Worm (Caenorhabditis elegans): ENCODE measurements around the gene fbxa-82.

DNA sequence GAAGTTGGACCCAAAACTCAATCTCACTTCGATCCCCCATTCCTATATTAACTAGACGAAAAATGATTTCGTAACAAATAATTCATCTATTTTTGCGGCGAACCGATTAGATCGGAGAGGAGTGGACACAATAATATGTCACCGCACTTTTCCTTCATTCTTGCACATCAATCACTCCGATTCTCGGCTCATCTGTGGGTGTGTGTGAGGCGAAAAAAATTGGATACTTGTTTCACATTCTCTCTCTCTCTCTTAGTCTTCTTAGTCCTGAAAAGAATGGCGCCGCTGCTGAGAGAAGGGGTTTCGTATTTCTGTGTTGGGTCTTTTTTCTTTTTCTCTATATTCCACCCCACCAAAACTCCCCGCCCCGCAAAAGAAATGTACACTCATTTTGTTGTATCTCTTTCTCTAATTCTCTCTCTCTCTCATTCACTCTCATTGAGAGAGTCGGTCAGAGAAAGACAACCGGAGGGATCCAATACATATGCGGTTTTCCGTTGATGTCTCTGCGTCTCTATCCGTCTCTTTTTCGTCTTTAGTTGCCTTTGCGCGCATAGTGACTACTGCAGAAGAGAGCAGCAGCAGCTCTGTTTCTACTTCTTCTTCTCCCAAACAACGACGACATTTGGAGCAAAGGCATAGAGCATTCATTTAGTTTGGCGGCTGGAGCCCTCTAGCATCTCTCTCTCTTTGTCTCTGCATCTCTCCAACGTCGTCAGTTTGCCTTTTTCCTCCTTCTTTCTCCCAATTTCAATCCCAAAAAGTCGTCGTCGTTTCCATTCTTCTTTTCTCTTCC lies 18.9 kb upstream of the fbxa-82 start, which contains the start of gene unc-76:
- no peak for TF ChIP-seq ztf-11 (tag; optimal IDR thresholded peaks at IDR 0.05)
- no peak for TF ChIP-seq gei-8 (GFP tag; optimal IDR thresholded peaks at IDR 0.05)
- no peak for TF ChIP-seq ZK337.2 (GFP tag; IDR thresholded peaks at IDR 0.05)
- peak; percentile 55 for TF ChIP-seq lin-13 (GFP tag; optimal IDR thresholded peaks at IDR 0.05)
- no peak for TF ChIP-seq nhr-237 (tag; optimal IDR thresholded peaks at IDR 0.05)
- peak; percentile 42 to 76 for TF ChIP-seq lsy-2 (tag; optimal IDR thresholded peaks at IDR 0.05)
- TF ChIP-seq ceh-28 (tag; optimal IDR thresholded peaks at IDR 0.05), result no peak

Data from whole organism, L4 larva.